Fruit fly (Drosophila melanogaster): Measurements from ENCODE around the gene nes.

The nes gene

dm6 chr3L:19254715-19255428, 5.6 kb downstream of the nes start, which contains the start of the genes mRpL21 and rept (continued):
- TF ChIP-seq CG17568 (GFP tag; optimal IDR thresholded peaks at IDR 0.05) (peak; percentile 50), CG16863 (GFP tag; optimal IDR thresholded peaks at IDR 0.05) (peak; percentile 17), phol (tag; optimal IDR thresholded peaks at IDR 0.05) (peak; percentile 57), Xrp1 (GFP tag; IDR thresholded peaks at IDR 0.05) (peak; percentile 66), Mad (GFP tag; optimal IDR thresholded peaks at IDR 0.05) (peak; percentile 42), CG2129 (GFP tag; IDR thresholded peaks at IDR 0.05; ENCODE audit: partially characterized antibody) (no peak), D (optimal IDR thresholded peaks at IDR 0.05) (no peak), D (GFP tag; optimal IDR thresholded peaks at IDR 0.05) (peak; percentile 11), CG12104 (GFP tag; optimal IDR thresholded peaks at IDR 0.05) (no peak), Hmx (GFP tag; optimal IDR thresholded peaks at IDR 0.05) (no peak), CG10209 (GFP tag; optimal IDR thresholded peaks at IDR 0.05) (peak; percentile 40), Dek (tag; optimal IDR thresholded peaks at IDR 0.05) (peak; percentile 11), trh (GFP tag; optimal IDR thresholded peaks at IDR 0.05) (no peak), gcm (GFP tag; optimal IDR thresholded peaks at IDR 0.05) (no peak), E2f2 (GFP tag; IDR thresholded peaks at IDR 0.05) (peak; percentile 65), hb (GFP tag; IDR thresholded peaks at IDR 0.05; ENCODE audit: partially characterized antibody) (no peak), Eip74EF (GFP tag; optimal IDR thresholded peaks at IDR 0.05) (peak in 1 of 2 experiments; percentile 20), Ets65A (GFP tag) (peak; percentile 94), dmrt99B (tag; optimal IDR thresholded peaks at IDR 0.05) (peak; percentile 39), esg (GFP tag; conservative IDR thresholded peaks at IDR 0.05) (no peak; the same call in 1 of the 2 replicates), CG1792 (GFP tag; optimal IDR thresholded peaks at IDR 0.05) (peak; percentile 32), Dad (GFP tag; optimal IDR thresholded peaks at IDR 0.05) (peak; percentile 49), CG11398 (GFP tag; optimal IDR thresholded peaks at IDR 0.05) (peak; percentile 16), Aef1 (GFP tag; IDR thresholded peaks at IDR 0.05) (0 out of 3 replicates have a peak, but pooled peaks have one; percentile 13), CG3407 (GFP tag; optimal IDR thresholded peaks at IDR 0.05) (no peak), ara (GFP tag; IDR thresholded peaks at IDR 0.05) (no peak; the same call in 1 of the 2 replicates), CG6683 (GFP tag; optimal IDR thresholded peaks at IDR 0.05) (no peak), exex (tag; optimal IDR thresholded peaks at IDR 0.05) (peak; percentile 8), lab (GFP tag; optimal IDR thresholded peaks at IDR 0.05) (peak; percentile 68), Sry-δ (GFP tag; optimal IDR thresholded peaks at IDR 0.05) (peak; percentile 55), CG6175 (GFP tag; IDR thresholded peaks at IDR 0.05) (no peak), Adf1 (GFP tag; IDR thresholded peaks at IDR 0.05) (peak; percentile 51), HmgD (GFP tag; optimal IDR thresholded peaks at IDR 0.05) (no peak), Atf6 (GFP tag; IDR thresholded peaks at IDR 0.05) (peak; percentile 51; the same call in 1 of the 2 replicates), btn (GFP tag; optimal IDR thresholded peaks at IDR 0.05) (no peak), dmrt11E (tag; optimal IDR thresholded peaks at IDR 0.05) (no peak), nerfin-1 (tag; optimal IDR thresholded peaks at IDR 0.05) (peak; percentile 36), gsb (GFP tag; IDR thresholded peaks at IDR 0.05) (no peak), ab (GFP tag; optimal IDR thresholded peaks at IDR 0.05) (no peak), CG11696 (GFP tag; IDR thresholded peaks at IDR 0.05) (no peak), crc (GFP tag; optimal IDR thresholded peaks at IDR 0.05) (no peak), peb (GFP tag; IDR thresholded peaks at IDR 0.05) (no peak), cg (GFP tag; optimal IDR thresholded peaks at IDR 0.05) (no peak), croc (GFP tag; conservative IDR thresholded peaks at IDR 0.05) (no peak), chm (GFP tag; IDR thresholded peaks at IDR 0.05) (peak; percentile 41; the same call in 1 of the 2 replicates), CG7839 (tag; optimal IDR thresholded peaks at IDR 0.05) (peak; percentile 48), ems (GFP tag; optimal IDR thresholded peaks at IDR 0.05) (peak; percentile 17), CG17612 (GFP tag; IDR thresholded peaks at IDR 0.05) (no peak), CG10462 (GFP tag; optimal IDR thresholded peaks at IDR 0.05) (peak; percentile 53), zf30C (GFP tag; optimal IDR thresholded peaks at IDR 0.05) (no peak)

Measured in whole organism, embryonic.